ENCODE assay signal across 3 fruit fly cellular contexts in genomic region chr2L:21302064-21302463, dm6.
TF ChIP-seq lines count a peak whose summit lies in the region.

No protein-coding gene starts in this region.

- TF ChIP-seq CTCF in whole organism, embryonic (GFP tag; optimal IDR thresholded peaks at IDR 0.05; lab: Kevin White, UChicago), result no peak

TF ChIP-seq in whole organism, adult, 20 proteins besides CTCF, POLR2A, EP300 and RAD21:
- TF ChIP-seq kay (GFP tag; lab: Kevin White, UChicago; ENCODE audit: borderline replicate concordance) (peak; percentile 76), CG7045 (GFP tag; optimal IDR thresholded peaks at IDR 0.05; lab: Kevin White, UChicago) (no peak)

TF ChIP-seq in whole organism, embryonic, 481 proteins besides CTCF, POLR2A, EP300 and RAD21:
- TF ChIP-seq crol (GFP tag; IDR thresholded peaks at IDR 0.05; lab: Robert Waterston, UW) (no peak), Ets65A (GFP tag; lab: Kevin White, UChicago) (peak; percentile 25), Dbx (GFP tag; IDR thresholded peaks at IDR 0.05; lab: Robert Waterston, UW) (no peak), Med (GFP tag; lab: Kevin White, UChicago) (peak; percentile 48), CG2712 (tag; optimal IDR thresholded peaks at IDR 0.05; lab: Kevin White, UChicago) (no peak), Fer2 (tag; optimal IDR thresholded peaks at IDR 0.05; lab: Kevin White, UChicago) (no peak)

TF ChIP-seq in whole organism, wandering third instar larva, 38 proteins besides CTCF, POLR2A, EP300 and RAD21:
- no peak for TF ChIP-seq GATAd (GFP tag; optimal IDR thresholded peaks at IDR 0.05; lab: Kevin White, UChicago)
- peak; percentile 82 for TF ChIP-seq Dfd (GFP tag; optimal IDR thresholded peaks at IDR 0.05; lab: Kevin White, UChicago)
TF ChIP-seq in whole organism, wandering third instar larva: peak in this region for 1.
